Fruit fly (Drosophila melanogaster) whole organism, prepupa: ENCODE data around the gene GCS1.

Experiments
- Blimp-1 ChIP-seq: fragments of 200-800 bp; sonication (Bioruptor generic); optimal IDR thresholded peaks from 3 replicates; lab custom pipeline; 2017; ENCODE audit warnings: missing biosample characterization, missing genetic modification characterization, mild to moderate bottlenecking, moderate library complexity, missing genetic modification reagents
- CG10631 ChIP-seq: fragments of 200-800 bp; sonication (Bioruptor generic); optimal IDR thresholded peaks from 2 replicates; lab custom pipeline; 2016; ENCODE audit warnings: missing biosample characterization, missing genetic modification characterization
- CG10669 ChIP-seq: fragments of 200-800 bp; sonication (Bioruptor generic); optimal IDR thresholded peaks from 3 replicates; lab custom pipeline; 2018; ENCODE audit warnings: missing biosample characterization, mild to moderate bottlenecking, missing genetic modification characterization, moderate library complexity
- CG11762 ChIP-seq: fragments of 200-800 bp; sonication (Bioruptor generic); optimal IDR thresholded peaks from 3 replicates; lab custom pipeline; 2016; ENCODE audit warnings: missing biosample characterization, missing genetic modification characterization; ENCODE audit not compliant: insufficient read depth
- CG11902 ChIP-seq: fragments of 200-800 bp; sonication (Bioruptor generic); optimal IDR thresholded peaks from 3 replicates; lab custom pipeline; 2016; ENCODE audit warnings: missing biosample characterization, missing genetic modification characterization
- CG15336 ChIP-seq: fragments of 200-800 bp; sonication (Bioruptor generic); IDR thresholded peaks from 2 replicates; pipeline ENCODE4 v1.3.6; 2022; ENCODE audit warnings: missing biosample characterization, missing genetic modification characterization
- CG3032 ChIP-seq: fragments of 200-800 bp; optimal IDR thresholded peaks from 2 replicates; lab custom pipeline; 2019; ENCODE audit warnings: missing biosample characterization, mild to moderate bottlenecking, missing genetic modification characterization, moderate library complexity
- CG31627 ChIP-seq: fragments of 200-800 bp; sonication (Bioruptor generic); optimal IDR thresholded peaks from 3 replicates; lab custom pipeline; 2016; ENCODE audit warnings: missing biosample characterization, missing genetic modification characterization
- CG32006 ChIP-seq: fragments of 200-800 bp; sonication (Bioruptor generic); optimal IDR thresholded peaks from 3 replicates; lab custom pipeline; 2017; ENCODE audit warnings: missing biosample characterization, mild to moderate bottlenecking, missing genetic modification characterization
- CG3919 ChIP-seq: fragments of 200-800 bp; sonication (Bioruptor generic); optimal IDR thresholded peaks from 3 replicates; lab custom pipeline; 2016; ENCODE audit warnings: missing biosample characterization, missing genetic modification characterization
- CG4318 ChIP-seq: fragments of 200-800 bp; sonication (Bioruptor generic); optimal IDR thresholded peaks from 3 replicates; lab custom pipeline; 2017; ENCODE audit warnings: missing biosample characterization, mild to moderate bottlenecking, missing genetic modification characterization
- CG6163 ChIP-seq: fragments of 200-800 bp; sonication (Bioruptor generic); IDR thresholded peaks from 3 replicates; pipeline ENCODE4 v1.3.6; 2022; ENCODE audit warnings: missing biosample characterization, missing genetic modification characterization
- CG6276 ChIP-seq: fragments of 200-800 bp; sonication (Bioruptor generic); optimal IDR thresholded peaks from 2 replicates; lab custom pipeline; 2017; ENCODE audit warnings: missing biosample characterization, mild to moderate bottlenecking, missing genetic modification characterization
- CG6792 ChIP-seq: fragments of 200-800 bp; sonication (Bioruptor generic); optimal IDR thresholded peaks from 3 replicates; lab custom pipeline; 2016; ENCODE audit warnings: missing biosample characterization, missing genetic modification characterization
- CG6808 ChIP-seq: fragments of 200-800 bp; sonication (Bioruptor generic); optimal IDR thresholded peaks from 3 replicates; lab custom pipeline; 2017; ENCODE audit warnings: missing biosample characterization, missing genetic modification characterization, mild to moderate bottlenecking, moderate library complexity, missing genetic modification reagents
- CG6854 ChIP-seq: fragments of 200-800 bp; sonication (Bioruptor generic); optimal IDR thresholded peaks from 2 replicates; lab custom pipeline; 2017; ENCODE audit warnings: missing biosample characterization, mild to moderate bottlenecking, missing genetic modification characterization
- CG7368 ChIP-seq: fragments of 200-800 bp; sonication (Bioruptor generic); optimal IDR thresholded peaks from 3 replicates; lab custom pipeline; 2016; ENCODE audit warnings: missing biosample characterization, missing genetic modification characterization
- CG8119 ChIP-seq: fragments of 200-800 bp; sonication (Bioruptor generic); IDR thresholded peaks from 3 replicates; pipeline ENCODE4 v1.3.6; 2022; ENCODE audit warnings: missing biosample characterization, missing genetic modification characterization
- CG8319 ChIP-seq: fragments of 200-800 bp; sonication (Bioruptor generic); optimal IDR thresholded peaks from 3 replicates; lab custom pipeline; 2016; ENCODE audit warnings: missing biosample characterization, missing genetic modification characterization
- CG8632 ChIP-seq: fragments of 200-800 bp; sonication (Bioruptor generic); optimal IDR thresholded peaks from 3 replicates; lab custom pipeline; 2016; ENCODE audit warnings: missing biosample characterization, missing genetic modification characterization
- CG9139 ChIP-seq: fragments of 200-800 bp; sonication (Bioruptor generic); optimal IDR thresholded peaks from 3 replicates; lab custom pipeline; 2017; ENCODE audit warnings: missing biosample characterization, mild to moderate bottlenecking, missing genetic modification characterization
- Eip75B ChIP-seq: fragments of 200-800 bp; sonication (Bioruptor generic); optimal IDR thresholded peaks from 3 replicates; lab custom pipeline; 2016; ENCODE audit warnings: missing biosample characterization, missing genetic modification characterization
- Eip93F ChIP-seq: fragments of 200-800 bp; sonication (Bioruptor generic); optimal IDR thresholded peaks from 2 replicates; lab custom pipeline; 2016; ENCODE audit warnings: missing biosample characterization, mild to moderate bottlenecking, missing genetic modification characterization
- Ets21C ChIP-seq: fragments of 200-800 bp; sonication (Bioruptor generic); optimal IDR thresholded peaks from 3 replicates; lab custom pipeline; 2016; ENCODE audit warnings: missing biosample characterization, missing genetic modification characterization
- Ets96B ChIP-seq: fragments of 200-800 bp; optimal IDR thresholded peaks from 2 replicates; lab custom pipeline; 2019; ENCODE audit warnings: missing biosample characterization, mild to moderate bottlenecking, missing genetic modification characterization, moderate library complexity
- Gug ChIP-seq: fragments of 200-800 bp; sonication (Bioruptor generic); IDR thresholded peaks from 2 replicates; pipeline ENCODE4 v1.3.6; 2022; ENCODE audit warnings: missing biosample characterization, missing genetic modification characterization
- Hr38 ChIP-seq: sonication (Bioruptor generic); optimal IDR thresholded peaks from 2 replicates; lab custom pipeline; 2016; ENCODE audit warnings: missing biosample characterization, missing genetic modification characterization
- Hr4 ChIP-seq: fragments of 200-800 bp; sonication (Bioruptor generic); optimal IDR thresholded peaks from 3 replicates; lab custom pipeline; 2016; ENCODE audit warnings: missing biosample characterization, missing genetic modification characterization
- Lpt ChIP-seq: fragments of 200-800 bp; sonication (Bioruptor generic); optimal IDR thresholded peaks from 3 replicates; lab custom pipeline; 2016; ENCODE audit warnings: missing biosample characterization, missing genetic modification characterization
- Met ChIP-seq: fragments of 200-800 bp; sonication (Bioruptor generic); optimal IDR thresholded peaks from 3 replicates; lab custom pipeline; 2016; ENCODE audit warnings: missing biosample characterization, missing genetic modification characterization
- OdsH ChIP-seq: fragments of 200-800 bp; sonication (Bioruptor generic); optimal IDR thresholded peaks from 3 replicates; lab custom pipeline; 2016; ENCODE audit warnings: missing biosample characterization, missing genetic modification characterization
- Smox ChIP-seq: fragments of 200-800 bp; sonication (Bioruptor generic); optimal IDR thresholded peaks from 3 replicates; lab custom pipeline; 2016; ENCODE audit warnings: missing biosample characterization, missing genetic modification characterization
- Sox14 ChIP-seq: fragments of 200-800 bp; sonication (Bioruptor generic); optimal IDR thresholded peaks from 3 replicates; lab custom pipeline; 2016; ENCODE audit warnings: missing biosample characterization, missing genetic modification characterization
- Sox15 ChIP-seq: fragments of 200-800 bp; sonication (Bioruptor generic); optimal IDR thresholded peaks from 3 replicates; lab custom pipeline; 2016; ENCODE audit warnings: missing biosample characterization, missing genetic modification characterization
- achi ChIP-seq: fragments of 200-800 bp; sonication (Bioruptor generic); optimal IDR thresholded peaks from 3 replicates; lab custom pipeline; 2016; ENCODE audit warnings: missing biosample characterization, missing genetic modification characterization
- acj6 ChIP-seq: fragments of 200-800 bp; sonication (Bioruptor generic); optimal IDR thresholded peaks from 3 replicates; lab custom pipeline; 2016; ENCODE audit warnings: missing biosample characterization, missing genetic modification characterization
- cyc ChIP-seq: fragments of 200-800 bp; sonication (Bioruptor generic); optimal IDR thresholded peaks from 3 replicates; lab custom pipeline; 2016; ENCODE audit warnings: missing biosample characterization, missing genetic modification characterization
- dac ChIP-seq: fragments of 200-800 bp; sonication (Bioruptor generic); optimal IDR thresholded peaks from 2 replicates; lab custom pipeline; 2017; ENCODE audit warnings: missing biosample characterization, mild to moderate bottlenecking, missing genetic modification characterization
- dsx ChIP-seq: fragments of 200-800 bp; optimal IDR thresholded peaks from 3 replicates; lab custom pipeline; 2019; ENCODE audit warnings: missing biosample characterization, mild to moderate bottlenecking, missing genetic modification characterization, moderate library complexity; ENCODE audit not compliant: poor library complexity, severe bottlenecking
- eg ChIP-seq: fragments of 200-800 bp; sonication (Bioruptor generic); IDR thresholded peaks from 3 replicates; pipeline ENCODE4 v1.3.6; 2022; ENCODE audit warnings: missing biosample characterization, missing genetic modification characterization
- esn ChIP-seq: fragments of 200-800 bp; sonication (Bioruptor generic); optimal IDR thresholded peaks from 2 replicates; lab custom pipeline; 2016; ENCODE audit warnings: missing biosample characterization, mild to moderate bottlenecking, missing genetic modification characterization, moderate library complexity
- fd59A ChIP-seq: fragments of 200-800 bp; sonication (Bioruptor generic); optimal IDR thresholded peaks from 2 replicates; lab custom pipeline; 2017; ENCODE audit warnings: missing biosample characterization, mild to moderate bottlenecking, missing genetic modification characterization, missing genetic modification reagents
- fd85E ChIP-seq: fragments of 200-800 bp; sonication (Bioruptor generic); optimal IDR thresholded peaks from 3 replicates; lab custom pipeline; 2016; ENCODE audit warnings: missing biosample characterization, missing genetic modification characterization
- fkh ChIP-seq: fragments of 200-800 bp; sonication (Bioruptor generic); optimal IDR thresholded peaks from 3 replicates; lab custom pipeline; 2017; ENCODE audit warnings: missing biosample characterization, mild to moderate bottlenecking, missing genetic modification characterization, moderate library complexity
- lz ChIP-seq: fragments of 200-800 bp; sonication (Bioruptor generic); optimal IDR thresholded peaks from 3 replicates; lab custom pipeline; 2016; ENCODE audit warnings: missing biosample characterization, missing genetic modification characterization
- net ChIP-seq: fragments of 200-800 bp; sonication (Bioruptor generic); optimal IDR thresholded peaks from 3 replicates; lab custom pipeline; 2016; ENCODE audit warnings: missing biosample characterization, missing genetic modification characterization
- pdm3 ChIP-seq: fragments of 200-800 bp; sonication (Bioruptor generic); optimal IDR thresholded peaks from 3 replicates; lab custom pipeline; 2016; ENCODE audit warnings: missing biosample characterization, missing genetic modification characterization
- salr ChIP-seq, 2 experiments: fragments of 200-800 bp; sonication (Bioruptor generic); optimal IDR thresholded peaks; 3 replicates each; lab custom pipeline; 2016 to 2018; ENCODE audit warnings: missing biosample characterization in 2 of 2, missing genetic modification characterization in 2 of 2, mild to moderate bottlenecking in 1 of 2
- spab ChIP-seq: fragments of 200-800 bp; sonication (Bioruptor generic); optimal IDR thresholded peaks from 2 replicates; lab custom pipeline; 2017; ENCODE audit warnings: missing biosample characterization, mild to moderate bottlenecking, missing genetic modification characterization, missing genetic modification reagents
- ss ChIP-seq, 2 experiments: fragments of 200-800 bp; sonication (Bioruptor generic); optimal IDR thresholded peaks; 2 replicates in 1 of 2; 3 replicates in 1 of 2; lab custom pipeline; 2017 to 2018; ENCODE audit warnings: mild to moderate bottlenecking in 2 of 2, missing biosample characterization in 2 of 2, missing genetic modification characterization in 2 of 2, moderate library complexity in 1 of 2
- svp ChIP-seq: fragments of 200-800 bp; sonication (Bioruptor generic); peaks from one replicate; lab custom pipeline; 2016; ENCODE audit warnings: missing biosample characterization, missing genetic modification characterization
- topi ChIP-seq: fragments of 200-800 bp; sonication (Bioruptor generic); optimal IDR thresholded peaks from 3 replicates; lab custom pipeline; 2016; ENCODE audit warnings: missing biosample characterization, missing genetic modification characterization
- vri ChIP-seq: fragments of 200-800 bp; sonication (Bioruptor generic); optimal IDR thresholded peaks from 3 replicates; lab custom pipeline; 2016; ENCODE audit warnings: missing biosample characterization, mild to moderate bottlenecking, missing genetic modification characterization

GCS1 gene

DNA sequence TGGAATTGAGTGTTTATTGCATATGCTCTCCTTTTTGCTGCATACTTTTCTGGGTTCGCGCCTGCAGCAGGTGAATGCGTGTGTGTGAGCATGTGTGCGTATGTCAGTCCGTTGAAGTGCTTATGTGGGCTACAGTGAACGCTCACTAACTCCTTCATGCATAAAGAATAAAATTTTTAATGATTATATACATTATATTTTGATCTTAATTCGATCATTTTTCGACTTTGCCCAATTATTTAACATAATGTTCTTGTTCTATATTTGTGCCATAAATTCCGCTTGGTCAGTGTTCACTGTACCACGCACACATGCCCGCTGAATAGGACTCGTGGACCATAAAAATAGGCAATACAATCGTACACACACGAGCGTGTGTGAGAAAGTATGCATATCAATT, 23.0 kb upstream of the GCS1 start:
- TF ChIP-seq Gug (GFP tag; lab: Robert Waterston, UW) = peak; percentile 60
- TF ChIP-seq CG8119 (GFP tag; lab: Robert Waterston, UW) = peak; percentile 35; the same call in 1 of the 3 replicates
- TF ChIP-seq net (GFP tag; lab: Kevin White, UChicago) = peak; percentile 6
- TF ChIP-seq dsx = peak; percentile 45
- TF ChIP-seq eg = peak; percentile 74; the same call in 2 of the 3 replicates
- no peak for TF ChIP-seq acj6 (GFP tag; lab: Kevin White, UChicago)
- TF ChIP-seq fd85E (GFP tag; lab: Kevin White, UChicago) = no peak
- no peak for TF ChIP-seq dac (GFP tag; lab: Kevin White, UChicago)
- no peak for TF ChIP-seq CG8632
- no peak for TF ChIP-seq CG6792 (GFP tag; lab: Kevin White, UChicago)
- no peak for TF ChIP-seq Hr4 (GFP tag; lab: Kevin White, UChicago)
- no peak for TF ChIP-seq CG4318 (GFP tag; lab: Kevin White, UChicago)
- TF ChIP-seq CG3032 (tag; lab: Kevin White, UChicago) = no peak
- TF ChIP-seq CG10631 (GFP tag; lab: Kevin White, UChicago) = peak; percentile 18
- TF ChIP-seq CG32006 (GFP tag; lab: Kevin White, UChicago) = peak; percentile 27
- TF ChIP-seq lz (GFP tag; lab: Kevin White, UChicago) = no peak
- peak; percentile 54; the same call in 1 of the 3 replicates for TF ChIP-seq CG6163 (GFP tag; lab: Robert Waterston, UW)
- peak; percentile 1 for TF ChIP-seq Ets96B (tag; lab: Kevin White, UChicago)
- no peak for TF ChIP-seq Sox14
- no peak for TF ChIP-seq pdm3 (GFP tag; lab: Kevin White, UChicago)
- no peak for TF ChIP-seq Met (GFP tag; lab: Kevin White, UChicago)
- TF ChIP-seq OdsH (GFP tag; lab: Kevin White, UChicago) = no peak
- no peak for TF ChIP-seq Eip93F (GFP tag; lab: Kevin White, UChicago)
- TF ChIP-seq Lpt = no peak
- no peak for TF ChIP-seq ss (GFP tag; optimal IDR thresholded peaks at IDR 0.05; lab: Kevin White, UChicago)
- TF ChIP-seq CG6808 = no peak
- no peak for TF ChIP-seq vri (GFP tag; lab: Kevin White, UChicago)
- peak; percentile 0 for TF ChIP-seq esn (GFP tag; lab: Kevin White, UChicago)
- no peak for TF ChIP-seq Ets21C (GFP tag; lab: Kevin White, UChicago)
- no peak for TF ChIP-seq Hr38
- no peak for TF ChIP-seq CG3919 (GFP tag; lab: Kevin White, UChicago)
- no peak for TF ChIP-seq CG6276 (GFP tag; lab: Kevin White, UChicago)
- peak; percentile 15 for TF ChIP-seq Eip75B
- TF ChIP-seq Blimp-1 (GFP tag; lab: Kevin White, UChicago) = no peak
- no peak for TF ChIP-seq CG9139 (GFP tag; lab: Kevin White, UChicago)
- no peak for TF ChIP-seq CG11762 (GFP tag; lab: Kevin White, UChicago)
- no peak for TF ChIP-seq CG7368
- TF ChIP-seq CG10669 (GFP tag; lab: Kevin White, UChicago) = peak; percentile 10
- TF ChIP-seq CG31627 = no peak
- TF ChIP-seq CG15336 = peak; percentile 65
- no peak for TF ChIP-seq cyc
- TF ChIP-seq fd59A (GFP tag; lab: Kevin White, UChicago) = no peak
- no peak for TF ChIP-seq topi
- no peak for TF ChIP-seq CG8319
- TF ChIP-seq svp (GFP tag; lab: Kevin White, UChicago) = peak; percentile 52
- TF ChIP-seq Sox15 = no peak
- no peak for TF ChIP-seq Smox (GFP tag; lab: Kevin White, UChicago)
- TF ChIP-seq salr (GFP tag; optimal IDR thresholded peaks at IDR 0.05; lab: Kevin White, UChicago) = no peak
- TF ChIP-seq achi (GFP tag; lab: Kevin White, UChicago) = no peak
- no peak for TF ChIP-seq CG11902 (GFP tag; lab: Kevin White, UChicago)
- no peak for TF ChIP-seq CG6854 (GFP tag; lab: Kevin White, UChicago)
- TF ChIP-seq spab (GFP tag; lab: Kevin White, UChicago) = no peak
- TF ChIP-seq fkh (GFP tag; lab: Kevin White, UChicago) = no peak
